Worm (Caenorhabditis elegans) whole organism, late embryonic: Measurements from ENCODE around the gene F54E12.2.

Source experiments
- C08G9.2 ChIP-seq: sonication (generic microtip); optimal IDR thresholded peaks from 2 replicates; lab custom pipeline; 2016; ENCODE audit warnings: mild to moderate bottlenecking, missing genetic modification characterization, moderate library complexity, missing compliant biosample characterization
- ama-1 ChIP-seq: fragments of 150-350 bp; optimal IDR thresholded peaks from 2 replicates; lab custom pipeline; 2014
- ceh-30 ChIP-seq: fragments of 150-350 bp; optimal IDR thresholded peaks from 2 replicates; lab custom pipeline; 2014; ENCODE audit warnings: missing biosample characterization, missing genetic modification characterization
- pqm-1 ChIP-seq: sonication (generic microtip); optimal IDR thresholded peaks from 2 replicates; lab custom pipeline; 2016; ENCODE audit warnings: missing genetic modification characterization, missing compliant biosample characterization
- rnt-1 ChIP-seq: sonication (generic microtip); optimal IDR thresholded peaks from 2 replicates; lab custom pipeline; 2016; ENCODE audit warnings: missing genetic modification characterization, missing compliant biosample characterization

ce11 chrIV:11347275-11347674, 10.3 kb upstream of the F54E12.2 start:
- TF ChIP-seq pqm-1 (tag; lab: Kevin White, UChicago) (no peak), ama-1 (lab: Kevin White, UChicago) (no peak), rnt-1 (no peak), C08G9.2 (no peak), ceh-30 (tag; lab: Kevin White, UChicago) (no peak)
